Comparison of ENCODE assay signal across 1 fruit fly cellular context in genomic region chr3L:17929697-17930581, dm6.
A peak's percentile ranks its signal among the peaks of the same experiment; 100 is the strongest.
TF ChIP-seq lines count a peak whose summit lies in the region.

No protein-coding gene starts in this region.

TF ChIP-seq in whole organism, embryonic, 481 proteins besides CTCF, POLR2A, EP300 and RAD21 (continued from another document):
- TF ChIP-seq CG1832 (GFP tag; optimal IDR thresholded peaks at IDR 0.05; lab: Kevin White, UChicago) (peak; percentile 53), Nf-YC (tag; optimal IDR thresholded peaks at IDR 0.05; lab: Kevin White, UChicago) (peak; percentile 24)
